Worm (Caenorhabditis elegans) whole organism, L1 larva: Measurements from ENCODE around the gene hrg-6.

Experiments
- ets-5 ChIP-seq: fragments of 200-800 bp; sonication (Bioruptor generic); IDR thresholded peaks from 2 replicates; pipeline ENCODE4 v1.3.6; 2022; ENCODE audit warnings: missing genetic modification characterization, missing compliant biosample characterization
- lir-3 ChIP-seq: sonication (generic microtip); optimal IDR thresholded peaks from 2 replicates; lab custom pipeline; 2016; ENCODE audit warnings: mild to moderate bottlenecking, missing genetic modification characterization, moderate library complexity, missing compliant biosample characterization; ENCODE audit not compliant: poor library complexity
- nhr-11 ChIP-seq: fragments of 150-350 bp; optimal IDR thresholded peaks from 2 replicates; lab custom pipeline; 2014; ENCODE audit warnings: missing biosample characterization, missing genetic modification characterization
- nhr-12 ChIP-seq: sonication (generic microtip); optimal IDR thresholded peaks from 2 replicates; lab custom pipeline; 2017; ENCODE audit warnings: missing biosample characterization, missing genetic modification characterization
- nhr-237 ChIP-seq: fragments of 150-350 bp; optimal IDR thresholded peaks from 2 replicates; lab custom pipeline; 2014; ENCODE audit warnings: missing biosample characterization, missing genetic modification characterization

DNA sequence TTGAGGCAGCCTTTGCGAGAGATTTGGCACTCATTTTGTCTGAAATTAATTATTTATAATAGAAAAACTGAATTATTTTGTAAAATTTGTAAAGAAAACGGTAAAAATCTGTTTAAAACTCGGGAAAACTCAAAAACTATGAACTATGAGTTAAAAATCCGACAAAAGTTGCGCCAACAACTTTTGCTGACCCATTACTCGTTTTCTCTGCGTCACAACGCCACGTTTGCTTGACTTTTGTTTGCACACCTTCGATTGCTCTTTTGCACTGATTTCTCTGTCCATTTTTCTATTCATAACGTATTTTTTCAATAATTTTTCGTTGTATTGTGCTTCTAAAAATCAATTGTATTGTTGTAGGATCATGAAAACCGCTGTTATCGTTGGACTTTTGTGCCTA, 3.8 kb downstream of the hrg-6 start, which contains the start of gene fkb-1:
- no peak for TF ChIP-seq ets-5 (GFP tag; lab: Robert Waterston, UW)
- peak; percentile 13 for TF ChIP-seq lir-3 (tag; lab: Kevin White, UChicago)
- TF ChIP-seq nhr-237: no peak
- TF ChIP-seq nhr-12: no peak
- peak; percentile 45 for TF ChIP-seq nhr-11 (tag; lab: Kevin White, UChicago)
